Comparison of ENCODE assay signal across 3 fruit fly cellular contexts in the genomic region with DNA sequence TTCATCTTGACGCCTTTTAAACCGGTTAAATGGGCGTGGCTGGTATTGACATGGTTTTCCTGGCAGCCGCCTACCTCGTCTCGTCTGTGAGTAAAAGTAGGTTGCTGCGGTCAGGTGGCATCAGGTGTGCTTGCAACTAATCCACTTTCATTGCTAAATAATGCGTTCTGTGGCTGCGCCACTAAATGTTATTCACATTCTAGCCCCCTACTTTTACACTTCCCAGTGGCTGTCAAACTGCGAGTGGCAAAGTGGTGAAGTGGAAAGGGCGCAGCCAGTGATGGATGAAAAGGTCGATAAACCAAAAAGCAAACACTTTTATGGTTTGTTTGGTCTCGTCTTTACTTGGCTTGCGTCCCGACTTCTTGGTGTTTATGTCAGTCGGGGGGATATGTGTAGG.
TF ChIP-seq lines count a peak whose summit lies in the region.

No protein-coding gene starts in this region.

- TF ChIP-seq CTCF in whole organism, embryonic (GFP tag; optimal IDR thresholded peaks at IDR 0.05; lab: Kevin White, UChicago), result no peak

TF ChIP-seq in whole organism, embryonic, 481 proteins besides CTCF, POLR2A, EP300 and RAD21:
- no peak for TF ChIP-seq CG1529 (GFP tag; optimal IDR thresholded peaks at IDR 0.05; lab: Kevin White, UChicago)
- TF ChIP-seq Ets65A (GFP tag; lab: Kevin White, UChicago), result peak; percentile 68
- TF ChIP-seq CG6654 (GFP tag; optimal IDR thresholded peaks at IDR 0.05; lab: Kevin White, UChicago), result peak; percentile 90
- no peak for TF ChIP-seq kah (GFP tag; optimal IDR thresholded peaks at IDR 0.05; lab: Kevin White, UChicago)
- TF ChIP-seq inv (GFP tag; IDR thresholded peaks at IDR 0.05; lab: Robert Waterston, UW; ENCODE audit: partially characterized antibody), result 0 out of 2 replicates have a peak, but pooled peaks have one; percentile 16
- no peak for TF ChIP-seq crc (GFP tag; optimal IDR thresholded peaks at IDR 0.05; lab: Kevin White, UChicago)

TF ChIP-seq in whole organism, prepupa, 60 proteins besides CTCF, POLR2A, EP300 and RAD21:
- TF ChIP-seq Eip78C (GFP tag; lab: Kevin White, UChicago) (peak; percentile 18), CG8119 (GFP tag; IDR thresholded peaks at IDR 0.05; lab: Robert Waterston, UW) (no peak)

TF ChIP-seq in whole organism, pupa, 21 proteins besides CTCF, POLR2A, EP300 and RAD21:
- TF ChIP-seq EcR (GFP tag; optimal IDR thresholded peaks at IDR 0.05; lab: Kevin White, UChicago) (peak; percentile 8), CG9948 (tag; optimal IDR thresholded peaks at IDR 0.05; lab: Kevin White, UChicago) (no peak)
